Worm (Caenorhabditis elegans): ENCODE data around the gene K09H11.4.
A peak's percentile ranks its signal among the peaks of the same experiment; 100 is the strongest.

Gene K09H11.4

DNA sequence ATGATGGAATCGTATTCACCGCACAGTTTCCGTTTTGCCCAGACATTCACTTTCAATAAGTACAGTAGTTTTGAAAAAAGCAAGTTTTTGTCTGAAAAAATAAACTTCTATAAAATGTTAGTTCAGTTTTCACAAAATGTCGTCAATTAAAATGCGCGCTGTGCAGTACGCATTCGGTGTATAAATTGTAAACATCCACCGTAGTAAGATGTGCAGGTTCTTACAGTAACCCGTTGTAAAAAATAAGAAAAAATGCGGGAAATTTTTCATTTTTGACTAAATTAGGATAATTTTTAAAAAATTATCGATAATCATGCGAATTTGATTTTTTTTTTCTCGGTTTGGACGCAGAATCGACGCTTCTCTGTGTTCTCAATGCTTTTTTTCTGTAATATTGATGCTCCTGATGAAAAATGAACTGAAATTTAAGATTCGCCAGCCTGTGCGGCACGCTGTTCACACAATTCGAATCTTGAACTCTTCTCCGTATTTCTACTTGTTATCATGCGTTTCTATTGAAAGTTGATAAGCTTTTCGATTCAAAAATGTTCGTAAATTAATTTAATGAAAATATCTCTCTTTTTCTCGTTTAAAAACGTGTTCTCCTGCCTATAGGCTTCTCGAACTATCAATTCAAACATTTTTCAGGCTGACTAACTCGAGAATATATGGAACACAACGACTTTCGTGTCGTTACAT, 9.0 kb downstream of the K09H11.4 start, which contains the start of gene rga-3 (continued):
- TF ChIP-seq F55B11.4 (tag; optimal IDR thresholded peaks at IDR 0.05; ENCODE audit: borderline replicate concordance, insufficient read depth) (no peak), mcd-1 (GFP tag; IDR thresholded peaks at IDR 0.05) (peak; percentile 67)

DNA sequence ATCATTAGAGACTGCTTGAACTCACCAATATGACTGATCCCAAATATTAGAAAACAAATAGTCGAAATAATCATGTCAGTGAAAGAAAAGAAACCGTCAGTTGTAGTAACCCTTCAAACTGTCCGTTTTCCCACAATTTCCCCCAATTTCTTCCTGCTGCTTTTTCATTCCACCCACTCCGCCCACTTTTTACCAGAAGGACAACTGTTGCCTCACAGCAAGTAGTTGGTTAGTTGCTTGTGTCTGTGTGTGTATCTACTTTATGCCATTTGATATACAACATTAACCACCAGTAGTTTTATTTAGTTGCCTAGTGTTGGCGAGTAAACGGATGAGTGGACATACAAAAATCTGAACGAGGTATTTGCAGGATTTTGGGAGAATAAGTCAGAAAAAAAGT, 9.9 kb downstream of the K09H11.4 start, which contains the start of gene K09H11.9:
Gene K09H11.9, minus strand, starts transcription at position 101 of the 400 bp plus-strand sequence.
- TF ChIP-seq F52B5.7 (tag; optimal IDR thresholded peaks at IDR 0.05) (no peak), madf-3 (GFP tag; IDR thresholded peaks at IDR 0.05) (0 out of 2 replicates have a peak, but pooled peaks have one; percentile 30)

DNA sequence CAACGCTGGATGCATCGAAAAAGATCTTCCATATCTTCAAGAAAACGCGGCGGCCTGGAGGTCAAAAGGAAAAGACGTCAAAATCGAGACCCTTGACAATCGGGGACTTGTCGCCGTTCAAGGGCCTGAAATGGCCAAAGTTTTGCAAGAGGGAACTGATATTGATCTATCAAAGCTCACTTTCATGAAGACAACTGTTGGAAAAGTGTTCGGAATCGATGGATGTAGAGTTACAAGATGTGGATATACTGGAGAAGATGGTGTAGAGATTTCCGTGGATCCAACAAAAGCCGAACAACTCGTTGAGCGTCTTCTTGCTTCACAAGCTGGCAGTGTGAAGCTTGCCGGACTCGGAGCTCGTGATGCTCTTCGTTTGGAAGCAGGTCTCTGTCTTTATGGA, 12.9 kb downstream of the K09H11.4 start:
- TF ChIP-seq Y67H2A.10 (GFP tag; conservative IDR thresholded peaks at IDR 0.05) (no peak), hlh-12 (tag; optimal IDR thresholded peaks at IDR 0.05) (no peak), bed-1 (GFP tag; IDR thresholded peaks at IDR 0.05) (no peak), ztf-22 (GFP tag; optimal IDR thresholded peaks at IDR 0.05) (no peak), let-607 (tag; optimal IDR thresholded peaks at IDR 0.05) (no peak), ztf-18 (tag; optimal IDR thresholded peaks at IDR 0.05) (no peak), aptf-3 (GFP tag; IDR thresholded peaks at IDR 0.05) (no peak), ztf-25 (GFP tag; IDR thresholded peaks at IDR 0.05) (no peak), hlh-26 (GFP tag; conservative IDR thresholded peaks at IDR 0.05) (no peak), zfh-2 (GFP tag; conservative IDR thresholded peaks at IDR 0.05) (no peak), repo-1 (tag; optimal IDR thresholded peaks at IDR 0.05) (no peak), xnd-1 (tag; optimal IDR thresholded peaks at IDR 0.05) (no peak), tbp1 (GFP tag; optimal IDR thresholded peaks at IDR 0.05) (no peak), lin-40 (tag; optimal IDR thresholded peaks at IDR 0.05) (no peak), B0336.3 (GFP tag; IDR thresholded peaks at IDR 0.05) (no peak), ceh-100 (GFP tag; IDR thresholded peaks at IDR 0.05) (no peak), ceh-40 (GFP tag; IDR thresholded peaks at IDR 0.05) (no peak), snpc-1.3 (tag; optimal IDR thresholded peaks at IDR 0.05; ENCODE audit: insufficient read depth) (no peak), sptf-2 (GFP tag; optimal IDR thresholded peaks at IDR 0.05) (no peak), nhr-179 (tag; optimal IDR thresholded peaks at IDR 0.05) (no peak)

DNA sequence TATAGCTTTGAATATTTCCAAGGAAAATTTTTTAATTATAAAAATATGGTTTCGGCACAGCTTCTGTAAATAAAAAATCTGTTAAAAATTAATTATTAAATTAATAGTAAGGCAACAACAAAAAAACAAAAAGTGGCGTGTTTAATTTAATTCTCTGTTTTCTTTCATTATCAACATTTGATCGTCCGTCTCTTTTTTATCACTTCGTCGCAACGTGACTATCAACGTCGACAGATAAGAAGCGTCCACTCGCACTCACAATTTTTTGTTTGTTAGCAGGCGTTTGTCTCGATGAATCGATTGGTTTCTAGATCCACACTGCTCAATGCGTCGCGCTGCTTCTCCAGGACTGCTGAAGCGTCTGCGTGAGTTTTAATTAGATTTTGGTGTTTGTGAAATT, 13.7 kb downstream of the K09H11.4 start, which contains the start of gene gcst-1:
Gene gcst-1, plus strand, starts transcription at position 277 of the 400 bp plus-strand sequence.
- TF ChIP-seq D2030.7 (GFP tag; IDR thresholded peaks at IDR 0.05) (no peak), nhr-80 (tag; optimal IDR thresholded peaks at IDR 0.05) (peak; percentile 78), somi-1 (GFP tag; optimal IDR thresholded peaks at IDR 0.05) (no peak), ztf-22 (GFP tag; optimal IDR thresholded peaks at IDR 0.05) (no peak), attf-6 (GFP tag; IDR thresholded peaks at IDR 0.05) (no peak), lin-40 (tag; optimal IDR thresholded peaks at IDR 0.05) (no peak), ceh-58 (GFP tag; IDR thresholded peaks at IDR 0.05) (no peak), F57C9.4 (tag; optimal IDR thresholded peaks at IDR 0.05) (no peak), ama-1 (optimal IDR thresholded peaks at IDR 0.05) (no peak), ama-1 (GFP tag; optimal IDR thresholded peaks at IDR 0.05) (no peak), cebp-1 (GFP tag; IDR thresholded peaks at IDR 0.05) (no peak), cebp-1 (tag; optimal IDR thresholded peaks at IDR 0.05) (peak; percentile 14), rpc-1 (optimal IDR thresholded peaks at IDR 0.05) (no peak), rpc-1 (tag; optimal IDR thresholded peaks at IDR 0.05) (no peak), hmg-1.2 (GFP tag; IDR thresholded peaks at IDR 0.05) (no peak), aptf-3 (GFP tag; IDR thresholded peaks at IDR 0.05) (no peak), unc-130 (GFP tag; optimal IDR thresholded peaks at IDR 0.05) (no peak), die-1 (tag; optimal IDR thresholded peaks at IDR 0.05) (no peak), egl-44 (GFP tag; IDR thresholded peaks at IDR 0.05) (no peak), ztf-26 (tag; optimal IDR thresholded peaks at IDR 0.05) (no peak), B0336.3 (GFP tag; IDR thresholded peaks at IDR 0.05) (0 out of 2 replicates have a peak, but pooled peaks have one; percentile 17), T26A5.8 (tag; optimal IDR thresholded peaks at IDR 0.05) (no peak), K11D2.4 (GFP tag; IDR thresholded peaks at IDR 0.05) (no peak), lsl-1 (GFP tag; optimal IDR thresholded peaks at IDR 0.05) (no peak), dpff-1 (tag; optimal IDR thresholded peaks at IDR 0.05) (no peak), bed-1 (GFP tag; IDR thresholded peaks at IDR 0.05) (no peak)

Data from whole organism, young adult.